Fruit fly (Drosophila melanogaster): ENCODE results near the gene CG32176.

DNA sequence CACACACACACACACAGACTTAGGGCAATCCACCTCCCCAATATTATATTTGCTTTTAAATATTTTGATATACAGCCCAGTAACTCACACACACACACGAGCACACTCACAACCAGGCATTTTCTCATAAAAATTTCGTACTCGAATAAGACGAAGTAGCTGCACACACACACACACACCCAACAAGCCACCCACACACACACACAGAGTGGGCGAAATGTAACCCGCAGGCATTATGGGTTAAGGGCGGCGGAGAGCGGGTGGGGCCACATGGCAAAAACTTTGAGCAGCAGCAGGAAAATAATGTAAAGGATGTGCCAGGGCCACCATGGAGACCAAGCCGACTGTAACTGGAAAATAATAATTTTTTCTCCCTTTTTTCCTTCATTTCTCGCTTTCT, 7.9 kb downstream of the CG32176 start:
- TF ChIP-seq Ets98B (GFP tag; IDR thresholded peaks at IDR 0.05): no peak
- no peak for TF ChIP-seq CG8159 (tag; optimal IDR thresholded peaks at IDR 0.05)
- TF ChIP-seq CG10348 (GFP tag; IDR thresholded peaks at IDR 0.05): no peak
- TF ChIP-seq CG12605 (GFP tag; IDR thresholded peaks at IDR 0.05): no peak
- no peak for TF ChIP-seq CG15710 (tag; optimal IDR thresholded peaks at IDR 0.05)
- TF ChIP-seq Pif1A (GFP tag; optimal IDR thresholded peaks at IDR 0.05): no peak
- TF ChIP-seq gl (tag; optimal IDR thresholded peaks at IDR 0.05): no peak
- no peak for TF ChIP-seq fd96Ca (GFP tag; IDR thresholded peaks at IDR 0.05)
- TF ChIP-seq CG8301 (tag; optimal IDR thresholded peaks at IDR 0.05): no peak
- no peak for TF ChIP-seq CG32121 (GFP tag; IDR thresholded peaks at IDR 0.05)
- no peak for TF ChIP-seq CG4496 (GFP tag; IDR thresholded peaks at IDR 0.05)
- TF ChIP-seq D1 (tag; optimal IDR thresholded peaks at IDR 0.05): no peak
